Worm (Caenorhabditis elegans) whole organism, L2 larva: ENCODE data around the gene F26G1.3.

Experiments
- F13H6.1 ChIP-seq: sonication (generic microtip); optimal IDR thresholded peaks from 2 replicates; lab custom pipeline; 2016; ENCODE audit warnings: missing genetic modification characterization, missing compliant biosample characterization
- R02D3.7 ChIP-seq: fragments of 150-350 bp; optimal IDR thresholded peaks from 2 replicates; lab custom pipeline; 2014; ENCODE audit warnings: missing biosample characterization, missing genetic modification characterization
- Y55F3AM.14 ChIP-seq: fragments of 200-800 bp; sonication (Bioruptor generic); optimal IDR thresholded peaks from 2 replicates; lab custom pipeline; 2018; ENCODE audit warnings: mild to moderate bottlenecking, missing genetic modification characterization, missing compliant biosample characterization
- ZK546.5 ChIP-seq: sonication (generic microtip); optimal IDR thresholded peaks from 2 replicates; lab custom pipeline; 2017; ENCODE audit warnings: missing biosample characterization, missing genetic modification characterization
- alr-1 ChIP-seq: fragments of 150-350 bp; optimal IDR thresholded peaks from 2 replicates; lab custom pipeline; 2014; ENCODE audit warnings: missing biosample characterization, missing genetic modification characterization
- aly-2 ChIP-seq: fragments of 150-350 bp; optimal IDR thresholded peaks from 2 replicates; lab custom pipeline; 2014; ENCODE audit warnings: missing biosample characterization, missing genetic modification characterization
- blmp-1 ChIP-seq: sonication (generic microtip); optimal IDR thresholded peaks from 2 replicates; lab custom pipeline; 2017; ENCODE audit warnings: missing genetic modification characterization, mild to moderate bottlenecking, missing compliant biosample characterization, antibody characterized with exemption, moderate library complexity; ENCODE audit not compliant: insufficient read depth
- ceh-16 ChIP-seq: fragments of 150-350 bp; optimal IDR thresholded peaks from 2 replicates; lab custom pipeline; 2014; ENCODE audit warnings: missing biosample characterization, missing genetic modification characterization
- ceh-82 ChIP-seq: fragments of 150-350 bp; optimal IDR thresholded peaks from 2 replicates; lab custom pipeline; 2014; ENCODE audit warnings: missing biosample characterization, missing genetic modification characterization
- crh-2 ChIP-seq: sonication (generic microtip); optimal IDR thresholded peaks from 2 replicates; lab custom pipeline; 2017; ENCODE audit warnings: missing biosample characterization, missing genetic modification characterization
- dmd-4 ChIP-seq: sonication (generic microtip); optimal IDR thresholded peaks from 2 replicates; lab custom pipeline; 2017; ENCODE audit warnings: missing biosample characterization, missing genetic modification characterization
- egl-27 ChIP-seq: sonication (generic microtip); optimal IDR thresholded peaks from 3 replicates; lab custom pipeline; 2017; ENCODE audit warnings: missing biosample characterization, missing genetic modification reagents, missing genetic modification characterization
- elt-3 ChIP-seq: sonication (generic microtip); optimal IDR thresholded peaks from 2 replicates; lab custom pipeline; 2017; ENCODE audit warnings: missing biosample characterization, missing genetic modification characterization
- fos-1 ChIP-seq: fragments of 150-350 bp; optimal IDR thresholded peaks from 2 replicates; lab custom pipeline; 2014; ENCODE audit warnings: missing biosample characterization, missing genetic modification characterization
- gmeb-1 ChIP-seq: fragments of 150-350 bp; optimal IDR thresholded peaks from 2 replicates; lab custom pipeline; 2014; ENCODE audit warnings: missing biosample characterization, missing genetic modification characterization
- lin-11 ChIP-seq: fragments of 150-350 bp; sonication (generic microtip); optimal IDR thresholded peaks from 2 replicates; lab custom pipeline; 2014; ENCODE audit warnings: missing biosample characterization, missing genetic modification characterization, inconsistent platforms, mixed read lengths
- lin-39 ChIP-seq: fragments of 150-350 bp; optimal IDR thresholded peaks from 2 replicates; lab custom pipeline; 2014; ENCODE audit warnings: missing biosample characterization, missing genetic modification reagents, missing genetic modification characterization
- mab-5 ChIP-seq: fragments of 150-350 bp; optimal IDR thresholded peaks from 2 replicates; lab custom pipeline; 2014; ENCODE audit warnings: missing biosample characterization, missing genetic modification characterization
- mbf-1 ChIP-seq: sonication (generic microtip); optimal IDR thresholded peaks from 2 replicates; lab custom pipeline; 2017; ENCODE audit warnings: missing biosample characterization, missing genetic modification characterization
- nhr-10 ChIP-seq: sonication (generic microtip); optimal IDR thresholded peaks from 2 replicates; lab custom pipeline; 2017; ENCODE audit warnings: missing biosample characterization, missing genetic modification characterization
- nhr-11 ChIP-seq: fragments of 150-350 bp; optimal IDR thresholded peaks from 2 replicates; lab custom pipeline; 2014; ENCODE audit warnings: missing biosample characterization, missing genetic modification characterization
- nhr-237 ChIP-seq: fragments of 150-350 bp; optimal IDR thresholded peaks from 2 replicates; lab custom pipeline; 2014; ENCODE audit warnings: missing biosample characterization, missing genetic modification characterization
- nhr-25 ChIP-seq: fragments of 150-350 bp; sonication (generic microtip); optimal IDR thresholded peaks from 3 replicates; lab custom pipeline; 2014; ENCODE audit warnings: missing biosample characterization, missing genetic modification characterization
- nhr-77 ChIP-seq: fragments of 150-350 bp; optimal IDR thresholded peaks from 2 replicates; lab custom pipeline; 2014; ENCODE audit warnings: missing biosample characterization, missing genetic modification characterization
- peb-1 ChIP-seq: fragments of 150-350 bp; optimal IDR thresholded peaks from 2 replicates; lab custom pipeline; 2014; ENCODE audit warnings: missing biosample characterization, missing genetic modification characterization
- sem-4 ChIP-seq: fragments of 150-350 bp; optimal IDR thresholded peaks from 2 replicates; lab custom pipeline; 2014; ENCODE audit warnings: missing biosample characterization, missing genetic modification reagents, missing genetic modification characterization
- skn-1 ChIP-seq: sonication (generic microtip); optimal IDR thresholded peaks from 2 replicates; lab custom pipeline; 2017; ENCODE audit warnings: missing biosample characterization, missing genetic modification characterization
- sma-3 ChIP-seq: sonication (generic microtip); optimal IDR thresholded peaks from 2 replicates; lab custom pipeline; 2016; ENCODE audit warnings: missing genetic modification reagents, missing genetic modification characterization, missing compliant biosample characterization
- sma-9 ChIP-seq, 2 experiments: fragments of 150-350 bp in 1 of 2; sonication (generic microtip) in 1 of 2; optimal IDR thresholded peaks; 2 replicates each; lab custom pipeline; 2014 to 2016; ENCODE audit warnings: missing genetic modification characterization in 2 of 2, mild to moderate bottlenecking in 1 of 2, missing biosample characterization in 1 of 2, missing compliant biosample characterization in 1 of 2, missing genetic modification reagents in 1 of 2, moderate library complexity in 1 of 2
- snpc-4 ChIP-seq: fragments of 150-350 bp; optimal IDR thresholded peaks from 2 replicates; lab custom pipeline; 2014; ENCODE audit warnings: missing biosample characterization, missing genetic modification characterization
- unc-39 ChIP-seq: fragments of 150-350 bp; optimal IDR thresholded peaks from 2 replicates; lab custom pipeline; 2014; ENCODE audit warnings: missing biosample characterization, missing genetic modification characterization
- unc-62 ChIP-seq: fragments of 150-350 bp; optimal IDR thresholded peaks from 2 replicates; lab custom pipeline; 2014; ENCODE audit warnings: missing biosample characterization, missing genetic modification reagents, missing genetic modification characterization
- zag-1 ChIP-seq: fragments of 150-350 bp; optimal IDR thresholded peaks from 2 replicates; lab custom pipeline; 2014; ENCODE audit warnings: missing biosample characterization, missing genetic modification characterization
- ztf-11 ChIP-seq: sonication (generic microtip); optimal IDR thresholded peaks from 2 replicates; lab custom pipeline; 2017; ENCODE audit warnings: missing biosample characterization, missing genetic modification characterization
- ztf-4 ChIP-seq: fragments of 150-350 bp; optimal IDR thresholded peaks from 2 replicates; lab custom pipeline; 2014; ENCODE audit warnings: missing biosample characterization, missing genetic modification characterization

The F26G1.3 gene

DNA sequence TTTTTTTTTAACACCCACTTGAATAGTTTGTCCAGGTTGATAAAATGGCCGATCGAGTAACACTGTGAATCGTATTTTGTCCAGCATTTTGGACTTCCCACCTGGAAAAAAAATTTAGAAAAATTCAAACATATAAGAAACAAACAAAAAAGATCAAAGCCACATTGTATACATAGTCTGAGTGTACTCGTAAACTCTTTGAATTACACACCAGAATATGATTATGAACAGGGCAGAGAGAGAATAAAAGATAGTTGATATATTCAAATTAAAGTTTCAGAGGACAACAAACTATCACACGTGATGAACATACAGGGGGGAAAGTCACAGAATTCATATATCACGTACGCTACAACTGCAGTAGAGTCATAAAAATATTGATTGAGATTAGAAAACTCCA lies 7.7 kb downstream of the F26G1.3 start, which contains the start of gene ttm-2:
ttm-2 (minus strand) TSS at position 101 of the 400 bp plus-strand sequence.
- TF ChIP-seq ztf-11 (tag; lab: Kevin White, UChicago) = no peak
- no peak for TF ChIP-seq ztf-4 (tag; lab: Kevin White, UChicago)
- TF ChIP-seq mab-5 (tag; lab: Kevin White, UChicago) = no peak
- no peak for TF ChIP-seq elt-3 (tag; lab: Kevin White, UChicago)
- no peak for TF ChIP-seq peb-1
- no peak for TF ChIP-seq aly-2 (tag; lab: Kevin White, UChicago)
- TF ChIP-seq sma-3 (GFP tag; lab: Kevin White, UChicago) = no peak
- no peak for TF ChIP-seq nhr-77 (tag; lab: Kevin White, UChicago)
- TF ChIP-seq ceh-82 (tag; lab: Kevin White, UChicago) = no peak
- TF ChIP-seq dmd-4 (tag; lab: Kevin White, UChicago) = no peak
- TF ChIP-seq nhr-10 = no peak
- no peak for TF ChIP-seq egl-27
- TF ChIP-seq unc-39 (tag; lab: Kevin White, UChicago) = no peak
- TF ChIP-seq ceh-16 (tag; lab: Kevin White, UChicago) = no peak
- TF ChIP-seq lin-11 (tag; lab: Kevin White, UChicago) = no peak
- no peak for TF ChIP-seq snpc-4 (tag; lab: Kevin White, UChicago)
- no peak for TF ChIP-seq R02D3.7 (tag; lab: Kevin White, UChicago)

DNA sequence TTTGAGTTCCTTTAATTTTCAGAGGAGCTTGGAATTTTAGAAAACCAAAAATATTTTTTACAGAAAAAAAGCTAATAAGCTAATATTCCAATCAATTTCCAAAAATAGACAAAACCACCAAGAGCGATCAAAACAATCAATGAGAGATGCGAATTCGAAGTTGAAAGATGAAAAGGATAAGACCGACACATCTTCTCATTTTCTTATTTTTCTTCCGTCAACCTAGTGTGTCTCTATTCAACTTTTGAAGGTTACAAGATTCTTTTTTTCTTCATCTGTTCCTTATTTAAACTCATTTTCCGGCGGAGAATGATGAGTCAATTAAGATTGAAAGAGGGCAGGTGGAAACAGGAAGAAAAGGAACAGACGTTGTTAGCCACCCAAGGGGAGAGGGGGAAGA lies 9.1 kb downstream of the F26G1.3 start:
- TF ChIP-seq sma-9 (GFP tag; optimal IDR thresholded peaks at IDR 0.05; lab: Kevin White, UChicago) = peak; percentile 26
- no peak for TF ChIP-seq sma-9 (tag; optimal IDR thresholded peaks at IDR 0.05; lab: Kevin White, UChicago)
- TF ChIP-seq nhr-25 (tag; lab: Kevin White, UChicago) = peak; percentile 33
- TF ChIP-seq ztf-11 (tag; lab: Kevin White, UChicago) = no peak
- TF ChIP-seq ceh-16 (tag; lab: Kevin White, UChicago) = peak; percentile 71

DNA sequence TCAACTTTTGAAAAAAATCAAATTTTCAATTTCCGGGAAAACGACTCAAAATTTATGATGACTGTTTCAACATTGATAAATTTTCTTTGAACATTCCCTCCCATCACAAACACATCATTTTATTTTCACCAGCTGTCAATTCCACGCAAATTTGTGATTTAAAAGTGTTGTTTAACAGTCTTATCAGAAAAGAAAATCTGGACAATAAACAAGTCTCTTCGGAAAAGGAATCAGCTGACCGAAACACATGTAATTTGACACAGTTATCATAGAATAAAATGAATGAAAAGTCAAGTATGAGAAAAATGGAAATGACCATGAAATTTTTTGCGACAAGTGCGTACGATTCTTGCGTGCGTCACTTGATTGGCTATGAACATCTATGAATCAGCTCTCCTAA lies 10.5 kb downstream of the F26G1.3 start:
- TF ChIP-seq sem-4 (tag; lab: Kevin White, UChicago) (no peak), ZK546.5 (tag; lab: Kevin White, UChicago) (no peak), ceh-16 (tag; lab: Kevin White, UChicago) (no peak), zag-1 (tag; lab: Kevin White, UChicago) (no peak), fos-1 (tag; lab: Kevin White, UChicago) (peak; percentile 5), nhr-25 (tag; lab: Kevin White, UChicago) (peak; percentile 53), sma-3 (GFP tag; lab: Kevin White, UChicago) (peak; percentile 45), sma-9 (GFP tag; optimal IDR thresholded peaks at IDR 0.05; lab: Kevin White, UChicago) (peak; percentile 2), sma-9 (tag; optimal IDR thresholded peaks at IDR 0.05; lab: Kevin White, UChicago) (no peak), mbf-1 (tag; lab: Kevin White, UChicago) (no peak), lin-11 (tag; lab: Kevin White, UChicago) (no peak), unc-39 (tag; lab: Kevin White, UChicago) (no peak), ztf-11 (tag; lab: Kevin White, UChicago) (no peak), dmd-4 (tag; lab: Kevin White, UChicago) (no peak)

DNA sequence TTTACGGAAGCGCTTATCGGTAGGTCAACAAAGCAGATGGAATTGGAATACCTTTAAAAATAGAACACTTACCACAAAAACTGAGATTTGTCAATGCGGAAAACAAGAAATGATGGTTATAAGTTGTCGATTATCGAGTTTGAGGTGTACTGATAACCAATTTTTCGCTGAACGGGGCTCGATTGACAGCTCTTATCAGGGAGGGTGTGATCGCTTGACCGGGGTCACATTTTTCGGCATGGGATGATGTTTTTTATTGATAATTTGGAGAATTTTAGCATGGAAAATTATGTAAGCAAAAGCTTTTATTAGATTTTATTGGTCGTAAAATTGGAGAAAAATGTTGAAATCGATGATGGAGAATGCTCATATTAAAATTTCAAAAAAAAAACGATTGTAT lies 11.3 kb downstream of the F26G1.3 start:
- TF ChIP-seq Y55F3AM.14 (GFP tag; lab: Kevin White, UChicago) = no peak
- TF ChIP-seq unc-62 (GFP tag; lab: Kevin White, UChicago) = no peak
- TF ChIP-seq sma-9 (GFP tag; optimal IDR thresholded peaks at IDR 0.05; lab: Kevin White, UChicago) = peak; percentile 42
- TF ChIP-seq sma-9 (tag; optimal IDR thresholded peaks at IDR 0.05; lab: Kevin White, UChicago) = no peak
- no peak for TF ChIP-seq ztf-11 (tag; lab: Kevin White, UChicago)
- peak; percentile 33 for TF ChIP-seq gmeb-1 (tag; lab: Kevin White, UChicago)
- TF ChIP-seq crh-2 (tag; lab: Kevin White, UChicago) = peak; percentile 45
- TF ChIP-seq ceh-82 (tag; lab: Kevin White, UChicago) = no peak
- no peak for TF ChIP-seq zag-1 (tag; lab: Kevin White, UChicago)
- no peak for TF ChIP-seq nhr-25 (tag; lab: Kevin White, UChicago)
- no peak for TF ChIP-seq nhr-10
- TF ChIP-seq F13H6.1 (tag; lab: Kevin White, UChicago) = peak; percentile 46
- peak; percentile 91 for TF ChIP-seq fos-1 (tag; lab: Kevin White, UChicago)
- no peak for TF ChIP-seq blmp-1 (tag; lab: Kevin White, UChicago)
- no peak for TF ChIP-seq sma-3 (GFP tag; lab: Kevin White, UChicago)

DNA sequence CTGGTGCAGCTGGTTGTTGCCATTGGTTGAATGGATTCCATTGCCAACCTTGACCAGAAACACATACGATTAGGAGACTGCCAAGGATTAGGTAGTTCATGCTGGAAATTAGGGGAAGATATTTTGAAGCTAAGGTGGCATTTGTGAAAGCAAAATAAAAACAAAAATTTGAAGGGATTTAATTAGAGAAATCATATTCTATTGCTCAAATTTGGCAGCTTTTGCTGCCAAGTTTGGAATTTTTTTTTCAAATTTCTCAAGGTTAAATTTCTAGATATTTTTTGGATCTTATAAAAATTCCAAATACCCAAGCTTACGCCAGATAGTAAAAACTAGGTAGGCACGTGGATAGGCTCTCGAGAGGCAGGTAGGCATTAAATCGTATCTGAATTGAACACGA lies 12.7 kb downstream of the F26G1.3 start, which contains the start of gene F26G1.5:
F26G1.5 (minus strand) TSS at position 101 of the 400 bp plus-strand sequence.
- no peak for TF ChIP-seq nhr-11 (tag; lab: Kevin White, UChicago)
- no peak for TF ChIP-seq alr-1 (tag; lab: Kevin White, UChicago)
- no peak for TF ChIP-seq lin-39
- TF ChIP-seq sma-3 (GFP tag; lab: Kevin White, UChicago) = no peak
- no peak for TF ChIP-seq ztf-11 (tag; lab: Kevin White, UChicago)
- TF ChIP-seq aly-2 (tag; lab: Kevin White, UChicago) = no peak
- no peak for TF ChIP-seq gmeb-1 (tag; lab: Kevin White, UChicago)
- no peak for TF ChIP-seq sem-4 (tag; lab: Kevin White, UChicago)
- TF ChIP-seq peb-1 = no peak
- no peak for TF ChIP-seq skn-1 (tag; lab: Kevin White, UChicago)
- no peak for TF ChIP-seq nhr-237 (tag; lab: Kevin White, UChicago)
- TF ChIP-seq ceh-16 (tag; lab: Kevin White, UChicago) = no peak
- no peak for TF ChIP-seq blmp-1 (tag; lab: Kevin White, UChicago)
